Worm (Caenorhabditis elegans) whole organism, early embryonic: ENCODE results near the gene gem-4.

Experiments
- B0310.2 ChIP-seq: sonication (generic microtip); optimal IDR thresholded peaks from 2 replicates; lab custom pipeline; 2016; ENCODE audit warnings: mild to moderate bottlenecking, missing genetic modification characterization, missing compliant biosample characterization
- F13C5.2 ChIP-seq: sonication (generic microtip); optimal IDR thresholded peaks from 2 replicates; lab custom pipeline; 2017; ENCODE audit warnings: mild to moderate bottlenecking, missing genetic modification characterization, inconsistent platforms, missing compliant biosample characterization
- aly-1 ChIP-seq: sonication (generic microtip); optimal IDR thresholded peaks from 2 replicates; lab custom pipeline; 2016; ENCODE audit warnings: missing genetic modification characterization, missing compliant biosample characterization
- ama-1 ChIP-seq: fragments of 150-350 bp; optimal IDR thresholded peaks from 2 replicates; lab custom pipeline; 2014
- ceh-13 ChIP-seq: fragments of 200-800 bp; sonication (Bioruptor generic); optimal IDR thresholded peaks from 2 replicates; lab custom pipeline; 2018; ENCODE audit warnings: mild to moderate bottlenecking, missing genetic modification characterization, missing compliant biosample characterization
- ceh-36 ChIP-seq: sonication (generic microtip); optimal IDR thresholded peaks from 2 replicates; lab custom pipeline; 2016; ENCODE audit warnings: missing genetic modification characterization, inconsistent platforms, missing compliant biosample characterization
- ets-7 ChIP-seq: sonication (generic microtip); optimal IDR thresholded peaks from 2 replicates; lab custom pipeline; 2016; ENCODE audit warnings: missing genotype, missing genetic modification characterization, missing compliant biosample characterization
- flt-1 ChIP-seq: fragments of 200-800 bp; sonication (Bioruptor generic); IDR thresholded peaks from 2 replicates; pipeline ENCODE4 v1.3.6; 2022; ENCODE audit warnings: missing genetic modification characterization, missing compliant biosample characterization
- hmbx-1 ChIP-seq: sonication (generic microtip); optimal IDR thresholded peaks from 2 replicates; lab custom pipeline; 2016; ENCODE audit warnings: mild to moderate bottlenecking, missing genetic modification characterization, missing compliant biosample characterization
- hmg-4 ChIP-seq: fragments of 200-800 bp; sonication (Bioruptor generic); optimal IDR thresholded peaks from 2 replicates; lab custom pipeline; 2018; ENCODE audit warnings: mild to moderate bottlenecking, missing genetic modification characterization, missing compliant biosample characterization
- hnd-1 ChIP-seq: sonication (generic microtip); optimal IDR thresholded peaks from 2 replicates; lab custom pipeline; 2016; ENCODE audit warnings: missing genetic modification characterization, missing compliant biosample characterization
- pes-1 ChIP-seq: fragments of 200-800 bp; sonication (Bioruptor generic); IDR thresholded peaks from 2 replicates; pipeline ENCODE4 v1.3.6; 2022; ENCODE audit warnings: missing genetic modification reagents, missing genetic modification characterization, missing compliant biosample characterization
- scrt-1 ChIP-seq: fragments of 200-800 bp; sonication (Bioruptor generic); IDR thresholded peaks from 2 replicates; pipeline ENCODE4 v1.3.6; 2022; ENCODE audit warnings: missing genetic modification characterization, missing compliant biosample characterization
- sea-1 ChIP-seq: fragments of 200-800 bp; sonication (Bioruptor generic); conservative IDR thresholded peaks from 2 replicates; pipeline ENCODE4 v1.3.6; 2022; ENCODE audit warnings: missing genetic modification characterization, missing compliant biosample characterization
- tbx-11 ChIP-seq: fragments of 200-800 bp; sonication (Bioruptor generic); IDR thresholded peaks from 2 replicates; pipeline ENCODE4 v1.3.6; 2022; ENCODE audit warnings: missing genetic modification characterization, missing compliant biosample characterization
- tbx-37 ChIP-seq: fragments of 200-800 bp; sonication (Bioruptor generic); conservative IDR thresholded peaks from 2 replicates; pipeline ENCODE4 v1.3.6; 2022; ENCODE audit warnings: missing genetic modification reagents, missing genetic modification characterization, missing compliant biosample characterization
- tra-4 ChIP-seq: sonication (generic microtip); optimal IDR thresholded peaks from 2 replicates; lab custom pipeline; 2017; ENCODE audit warnings: missing genetic modification characterization, missing compliant biosample characterization

gem-4 gene

DNA sequence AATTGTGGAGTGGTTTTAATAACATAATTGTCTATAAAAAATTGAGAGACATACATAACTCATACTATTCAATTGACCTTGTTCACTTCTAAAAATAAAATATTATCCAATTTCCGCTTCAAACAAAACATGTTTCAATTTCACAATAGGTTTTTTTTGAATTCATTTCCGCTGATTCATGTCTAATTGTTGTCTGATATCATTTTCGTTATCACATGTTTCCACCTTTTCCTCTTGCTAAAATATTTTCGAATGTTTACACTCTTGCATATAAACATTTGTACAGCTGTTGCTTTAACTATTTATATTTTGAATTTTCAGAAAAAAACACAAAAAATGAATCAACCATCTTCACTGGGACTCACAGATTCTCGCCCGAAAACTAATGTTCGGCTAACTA is at the start of gene gem-4:
Gene gem-4 (plus strand): TSS at position 301 of the 400 bp plus-strand sequence.
- TF ChIP-seq tbx-37 (GFP tag; lab: Robert Waterston, UW) (no peak), hmbx-1 (tag; lab: Kevin White, UChicago) (no peak)

- no peak for TF ChIP-seq ceh-13
- no peak for TF ChIP-seq ets-7 (tag; lab: Kevin White, UChicago)
- TF ChIP-seq hmbx-1 (tag; lab: Kevin White, UChicago), result no peak
- no peak for TF ChIP-seq tbx-11 (GFP tag; lab: Robert Waterston, UW)
- TF ChIP-seq aly-1 (tag; lab: Kevin White, UChicago), result no peak
- TF ChIP-seq hmg-4 (GFP tag; lab: Kevin White, UChicago), result no peak
- TF ChIP-seq F13C5.2 (tag; lab: Kevin White, UChicago), result no peak
These were observed 47.9 kb upstream of the gem-4 start for ce11 chrIV:11697514-11697913.

ce11 chrIV:11700100-11700499 is 45.3 kb upstream of the gem-4 start:
- TF ChIP-seq B0310.2 (tag; lab: Kevin White, UChicago) (no peak), aly-1 (tag; lab: Kevin White, UChicago) (no peak), hnd-1 (tag; lab: Kevin White, UChicago) (no peak), ceh-36 (tag; lab: Kevin White, UChicago) (no peak), tbx-37 (GFP tag; lab: Robert Waterston, UW) (no peak), scrt-1 (GFP tag; lab: Robert Waterston, UW) (no peak), tbx-11 (GFP tag; lab: Robert Waterston, UW) (no peak), ets-7 (tag; lab: Kevin White, UChicago) (no peak), hmg-4 (GFP tag; lab: Kevin White, UChicago) (no peak), flt-1 (no peak), pes-1 (no peak), ama-1 (lab: Kevin White, UChicago) (no peak), F13C5.2 (tag; lab: Kevin White, UChicago) (no peak), hmbx-1 (tag; lab: Kevin White, UChicago) (no peak), ceh-13 (no peak), tra-4 (no peak), sea-1 (GFP tag; lab: Robert Waterston, UW) (no peak)

DNA sequence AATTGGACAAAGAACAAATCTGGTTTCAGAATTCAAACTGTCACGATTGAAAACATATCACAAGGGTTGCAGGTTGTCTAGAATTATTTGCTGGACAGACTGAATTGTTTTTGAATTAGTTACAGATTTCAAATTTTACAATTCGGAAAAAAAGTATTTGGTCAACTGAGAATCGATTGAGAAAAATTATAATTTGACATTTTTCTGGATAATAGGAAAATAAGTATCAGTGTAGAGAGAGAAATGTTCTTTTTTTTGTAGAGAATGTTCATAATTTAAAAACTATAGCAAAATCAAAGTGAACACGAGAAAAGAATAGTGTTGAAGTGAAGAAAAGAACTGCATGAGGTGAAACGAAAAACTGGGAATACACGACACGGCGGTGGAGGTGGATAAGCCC is 44.7 kb upstream of the gem-4 start, which contains the start of gene dpy-20:
Gene dpy-20 (minus strand): TSS at position 101 of the 400 bp plus-strand sequence.
- TF ChIP-seq ceh-13 (no peak), flt-1 (no peak), ets-7 (tag; lab: Kevin White, UChicago) (no peak)

DNA sequence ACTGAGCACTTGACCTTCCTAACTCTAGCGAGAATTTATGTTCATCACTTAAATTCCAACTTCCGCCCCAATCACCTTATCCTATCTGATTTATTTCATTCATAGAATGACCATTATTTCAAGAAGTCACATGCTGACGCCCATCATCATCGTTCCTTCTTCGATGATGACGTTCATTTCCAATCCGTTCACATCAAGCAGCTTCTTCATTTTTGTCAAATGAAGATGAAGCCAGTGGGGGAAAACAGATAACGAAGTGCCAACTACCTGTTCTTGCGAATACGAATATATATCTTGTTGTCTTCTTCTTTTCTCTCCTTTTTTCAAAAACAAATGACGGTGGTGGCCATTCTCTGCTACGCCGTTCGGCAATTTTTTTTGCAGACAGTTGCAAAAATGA is 43.6 kb upstream of the gem-4 start:
- no peak for TF ChIP-seq flt-1
- TF ChIP-seq hnd-1 (tag; lab: Kevin White, UChicago), result no peak
- no peak for TF ChIP-seq B0310.2 (tag; lab: Kevin White, UChicago)
- no peak for TF ChIP-seq pes-1

ce11 chrIV:11703685-11704296 is 41.6 kb upstream of the gem-4 start, which contains the start of the genes T22B3.3 and alg-3:
Gene T22B3.3, minus strand, starts transcription at chrIV:11703785.
Gene alg-3, plus strand, starts transcription at chrIV:11704246.
- TF ChIP-seq ama-1 (lab: Kevin White, UChicago) (no peak), ceh-13 (no peak), tra-4 (no peak), sea-1 (GFP tag; lab: Robert Waterston, UW) (no peak), hmbx-1 (tag; lab: Kevin White, UChicago) (no peak), hnd-1 (tag; lab: Kevin White, UChicago) (no peak), hmg-4 (GFP tag; lab: Kevin White, UChicago) (no peak), B0310.2 (tag; lab: Kevin White, UChicago) (no peak), pes-1 (no peak), ets-7 (tag; lab: Kevin White, UChicago) (no peak), aly-1 (tag; lab: Kevin White, UChicago) (no peak), F13C5.2 (tag; lab: Kevin White, UChicago) (no peak), tbx-37 (GFP tag; lab: Robert Waterston, UW) (no peak), flt-1 (no peak), tbx-11 (GFP tag; lab: Robert Waterston, UW) (no peak), scrt-1 (GFP tag; lab: Robert Waterston, UW) (no peak), ceh-36 (tag; lab: Kevin White, UChicago) (no peak)

DNA sequence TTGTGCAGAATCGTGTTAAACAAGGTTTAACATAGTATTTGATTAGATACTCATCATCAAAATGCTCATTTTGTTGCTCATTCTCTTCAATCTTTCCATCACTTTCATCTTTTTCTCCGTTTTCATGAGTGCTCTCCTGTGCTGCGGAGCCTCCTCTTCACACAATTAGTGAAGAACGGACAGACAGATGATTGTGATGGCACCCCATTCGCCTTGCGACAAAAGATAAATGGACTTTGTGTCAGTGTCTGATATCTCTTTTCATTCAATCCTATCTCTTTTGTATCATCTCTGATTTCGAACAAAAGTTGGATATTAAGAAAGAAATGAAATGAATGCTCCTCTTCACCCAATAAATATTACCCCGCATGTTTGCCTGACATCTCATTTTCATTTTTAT is 35.1 kb upstream of the gem-4 start:
- TF ChIP-seq ets-7 (tag; lab: Kevin White, UChicago) (no peak), flt-1 (no peak), tbx-11 (GFP tag; lab: Robert Waterston, UW) (no peak), aly-1 (tag; lab: Kevin White, UChicago) (no peak), hmbx-1 (tag; lab: Kevin White, UChicago) (no peak), scrt-1 (GFP tag; lab: Robert Waterston, UW) (no peak), tbx-37 (GFP tag; lab: Robert Waterston, UW) (no peak), F13C5.2 (tag; lab: Kevin White, UChicago) (no peak), ama-1 (lab: Kevin White, UChicago) (no peak), B0310.2 (tag; lab: Kevin White, UChicago) (no peak), ceh-13 (no peak), sea-1 (GFP tag; lab: Robert Waterston, UW) (no peak), pes-1 (no peak)

ce11 chrIV:11713289-11713688 is 32.2 kb upstream of the gem-4 start:
- TF ChIP-seq tra-4 (no peak), ama-1 (lab: Kevin White, UChicago) (no peak), hnd-1 (tag; lab: Kevin White, UChicago) (no peak), sea-1 (GFP tag; lab: Robert Waterston, UW) (no peak), aly-1 (tag; lab: Kevin White, UChicago) (no peak), B0310.2 (tag; lab: Kevin White, UChicago) (no peak), hmg-4 (GFP tag; lab: Kevin White, UChicago) (no peak), ceh-36 (tag; lab: Kevin White, UChicago) (no peak), flt-1 (no peak), hmbx-1 (tag; lab: Kevin White, UChicago) (no peak), F13C5.2 (tag; lab: Kevin White, UChicago) (no peak), ceh-13 (no peak), tbx-37 (GFP tag; lab: Robert Waterston, UW) (no peak), ets-7 (tag; lab: Kevin White, UChicago) (no peak), pes-1 (no peak), tbx-11 (GFP tag; lab: Robert Waterston, UW) (no peak)
